Worm (Caenorhabditis elegans) whole organism, mixed stage, embryonic: ENCODE data around the gene dgk-4.

Source experiments
- M03D4.4 ChIP-seq: sonication (generic microtip); optimal IDR thresholded peaks from 2 replicates; lab custom pipeline; 2017; ENCODE audit warnings: mild to moderate bottlenecking, missing genetic modification characterization, missing compliant biosample characterization
- bed-3 ChIP-seq: fragments of 200-800 bp; sonication (Bioruptor generic); optimal IDR thresholded peaks from 3 replicates; lab custom pipeline; 2018; ENCODE audit warnings: mild to moderate bottlenecking, missing genetic modification characterization, moderate library complexity, missing compliant biosample characterization
- blmp-1 ChIP-seq: fragments of 150-350 bp; optimal IDR thresholded peaks from 2 replicates; lab custom pipeline; 2014; ENCODE audit warnings: missing biosample characterization, missing genetic modification characterization
- ceh-39 ChIP-seq: fragments of 150-350 bp; optimal IDR thresholded peaks from 2 replicates; lab custom pipeline; 2014; ENCODE audit warnings: missing biosample characterization, missing genetic modification characterization
- ceh-43 ChIP-seq: fragments of 200-800 bp; sonication (Bioruptor generic); optimal IDR thresholded peaks from 2 replicates; lab custom pipeline; 2018; ENCODE audit warnings: mild to moderate bottlenecking, missing genetic modification characterization, moderate library complexity, missing compliant biosample characterization
- ceh-83 ChIP-seq: fragments of 200-800 bp; sonication (Bioruptor generic); optimal IDR thresholded peaks from 2 replicates; lab custom pipeline; 2018; ENCODE audit warnings: mild to moderate bottlenecking, missing genetic modification characterization, missing compliant biosample characterization
- ces-1 ChIP-seq: fragments of 150-350 bp; optimal IDR thresholded peaks from 2 replicates; lab custom pipeline; 2014; ENCODE audit warnings: missing biosample characterization, missing genetic modification reagents, missing genetic modification characterization
- cnd-1 ChIP-seq: fragments of 200-800 bp; sonication (Bioruptor generic); optimal IDR thresholded peaks from 2 replicates; lab custom pipeline; 2018; ENCODE audit warnings: mild to moderate bottlenecking, missing genetic modification characterization, missing compliant biosample characterization
- drap-1 ChIP-seq: fragments of 200-800 bp; sonication (Bioruptor generic); optimal IDR thresholded peaks from 3 replicates; lab custom pipeline; 2018; ENCODE audit warnings: mild to moderate bottlenecking, missing genetic modification characterization, missing compliant biosample characterization
- elt-1 ChIP-seq: sonication (generic microtip); optimal IDR thresholded peaks from 2 replicates; lab custom pipeline; 2017; ENCODE audit warnings: missing genetic modification characterization, mild to moderate bottlenecking, missing compliant biosample characterization, antibody characterized with exemption, moderate library complexity, borderline replicate concordance; ENCODE audit not compliant: insufficient read depth
- elt-3 ChIP-seq: fragments of 150-350 bp; optimal IDR thresholded peaks from 2 replicates; lab custom pipeline; 2014; ENCODE audit warnings: missing biosample characterization, missing genetic modification characterization
- flh-1 ChIP-seq: fragments of 200-800 bp; sonication (Bioruptor generic); optimal IDR thresholded peaks from 2 replicates; lab custom pipeline; 2018; ENCODE audit warnings: mild to moderate bottlenecking, missing genetic modification characterization, moderate library complexity, missing compliant biosample characterization
- ham-2 ChIP-seq: fragments of 200-800 bp; sonication (Bioruptor generic); optimal IDR thresholded peaks from 2 replicates; lab custom pipeline; 2018; ENCODE audit warnings: mild to moderate bottlenecking, missing genetic modification characterization, missing compliant biosample characterization
- hlh-1 ChIP-seq: fragments of 150-350 bp; optimal IDR thresholded peaks from 2 replicates; lab custom pipeline; 2014; ENCODE audit warnings: missing biosample characterization, missing genetic modification reagents, missing genetic modification characterization
- lin-13 ChIP-seq: fragments of 150-350 bp; optimal IDR thresholded peaks from 2 replicates; lab custom pipeline; 2014; ENCODE audit warnings: missing biosample characterization, missing genetic modification characterization
- lin-32 ChIP-seq: fragments of 200-800 bp; sonication (Bioruptor generic); optimal IDR thresholded peaks from 2 replicates; lab custom pipeline; 2018; ENCODE audit warnings: mild to moderate bottlenecking, missing genetic modification characterization, missing compliant biosample characterization
- lsy-2 ChIP-seq: fragments of 150-350 bp; optimal IDR thresholded peaks from 2 replicates; lab custom pipeline; 2014; ENCODE audit warnings: missing biosample characterization, missing genetic modification characterization
- mab-5 ChIP-seq: fragments of 150-350 bp; optimal IDR thresholded peaks from 2 replicates; lab custom pipeline; 2014; ENCODE audit warnings: missing biosample characterization, missing genetic modification characterization
- mep-1 ChIP-seq: fragments of 150-350 bp; optimal IDR thresholded peaks from 2 replicates; lab custom pipeline; 2017; ENCODE audit warnings: missing biosample characterization, missing genetic modification reagents, missing genetic modification characterization, inconsistent platforms
- mls-2 ChIP-seq: sonication (generic microtip); optimal IDR thresholded peaks from 2 replicates; lab custom pipeline; 2016; ENCODE audit warnings: mild to moderate bottlenecking, missing genetic modification characterization, moderate library complexity, missing compliant biosample characterization
- nhr-12 ChIP-seq: fragments of 150-350 bp; optimal IDR thresholded peaks from 2 replicates; lab custom pipeline; 2014; ENCODE audit warnings: missing biosample characterization, missing genetic modification characterization
- nhr-2 ChIP-seq: fragments of 150-350 bp; optimal IDR thresholded peaks from 2 replicates; lab custom pipeline; 2014; ENCODE audit warnings: missing biosample characterization, missing genetic modification characterization
- nhr-237 ChIP-seq: fragments of 150-350 bp; optimal IDR thresholded peaks from 2 replicates; lab custom pipeline; 2014; ENCODE audit warnings: missing biosample characterization, missing genetic modification characterization
- nhr-76 ChIP-seq: sonication (generic microtip); optimal IDR thresholded peaks from 2 replicates; lab custom pipeline; 2017; ENCODE audit warnings: missing biosample characterization, missing genetic modification characterization
- pha-4 ChIP-seq: fragments of 150-350 bp; optimal IDR thresholded peaks from 2 replicates; lab custom pipeline; 2018; ENCODE audit warnings: missing biosample characterization, missing genetic modification reagents, missing genetic modification characterization
- sem-2 ChIP-seq: fragments of 200-800 bp; sonication (Bioruptor generic); optimal IDR thresholded peaks from 2 replicates; lab custom pipeline; 2018; ENCODE audit warnings: mild to moderate bottlenecking, missing genetic modification characterization, missing compliant biosample characterization
- sptf-1 ChIP-seq: sonication (generic microtip); optimal IDR thresholded peaks from 2 replicates; lab custom pipeline; 2017; ENCODE audit warnings: mild to moderate bottlenecking, missing genetic modification characterization, moderate library complexity, missing compliant biosample characterization
- tbx-8 ChIP-seq: fragments of 200-800 bp; sonication (Bioruptor generic); optimal IDR thresholded peaks from 2 replicates; lab custom pipeline; 2018; ENCODE audit warnings: mild to moderate bottlenecking, missing genetic modification characterization, moderate library complexity, missing compliant biosample characterization
- unc-120 ChIP-seq: sonication (generic microtip); optimal IDR thresholded peaks from 2 replicates; lab custom pipeline; 2017; ENCODE audit warnings: missing genetic modification characterization, missing compliant biosample characterization; ENCODE audit not compliant: poor library complexity, severe bottlenecking
- zip-8 ChIP-seq: fragments of 150-350 bp; optimal IDR thresholded peaks from 2 replicates; lab custom pipeline; 2014; ENCODE audit warnings: missing biosample characterization, missing genetic modification characterization
- ztf-11 ChIP-seq: fragments of 150-350 bp; optimal IDR thresholded peaks from 2 replicates; lab custom pipeline; 2014; ENCODE audit warnings: missing biosample characterization, missing genetic modification characterization

The dgk-4 gene

DNA sequence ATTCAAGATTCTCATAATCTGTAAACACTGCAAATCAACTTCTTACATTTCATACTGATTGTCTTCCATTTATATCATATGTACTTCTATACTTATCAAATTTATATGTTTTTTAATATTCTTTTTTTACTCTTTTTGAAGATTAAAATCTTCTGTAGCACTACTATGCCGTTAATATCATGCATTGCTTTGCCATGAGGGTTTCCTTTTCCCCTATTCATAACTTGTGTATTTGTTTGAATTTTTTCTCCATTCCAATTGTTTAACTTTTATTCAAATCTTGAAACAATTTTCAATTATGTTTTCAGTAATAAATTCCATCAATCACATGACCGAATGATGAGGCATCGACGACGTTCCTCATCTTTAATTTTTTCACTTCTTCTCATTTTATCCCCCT is 37.5 kb downstream of the dgk-4 start, which contains the start of gene cdh-5:
Gene cdh-5 (plus strand): TSS at position 301 of the 400 bp plus-strand sequence.
- TF ChIP-seq ces-1 (GFP tag; lab: Kevin White, UChicago) (no peak), lsy-2 (no peak), drap-1 (GFP tag; lab: Kevin White, UChicago) (no peak), ceh-83 (GFP tag; lab: Kevin White, UChicago) (no peak), nhr-237 (tag; lab: Kevin White, UChicago) (no peak), M03D4.4 (no peak), bed-3 (GFP tag; lab: Kevin White, UChicago) (no peak), ceh-39 (tag; lab: Kevin White, UChicago) (no peak), lin-13 (tag; lab: Kevin White, UChicago) (no peak)

DNA sequence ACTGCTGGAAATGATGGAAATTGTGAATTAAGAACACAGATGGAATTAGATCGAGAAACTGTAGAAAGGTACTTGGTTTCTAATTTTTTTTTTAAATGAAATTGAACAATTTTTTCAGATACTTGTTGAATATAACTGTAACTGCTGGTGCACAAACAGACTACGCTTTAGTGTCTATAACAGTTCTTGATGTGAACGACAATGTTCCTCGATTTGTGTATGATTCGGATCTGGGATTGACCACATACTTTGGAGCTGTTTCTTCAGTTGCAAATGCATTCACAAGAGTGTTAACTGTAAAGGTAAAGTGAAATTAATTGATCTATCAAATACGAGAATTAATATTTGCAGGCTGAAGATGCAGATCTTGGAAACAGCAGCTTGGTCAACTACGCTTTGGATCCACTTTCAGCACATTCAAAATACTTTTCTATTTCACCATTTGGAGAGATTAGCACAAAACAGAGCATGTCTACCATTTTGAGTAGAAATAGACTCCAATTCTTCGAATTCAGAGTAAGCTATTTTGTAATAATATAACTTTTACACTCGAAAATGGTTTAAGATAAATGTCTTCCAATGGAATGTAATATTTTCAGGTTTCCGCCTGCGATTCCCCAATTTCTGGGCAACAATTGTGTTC is 42.7 kb downstream of the dgk-4 start:
- no peak for TF ChIP-seq ztf-11
- no peak for TF ChIP-seq ceh-83 (GFP tag; lab: Kevin White, UChicago)
- TF ChIP-seq ceh-43 (GFP tag; lab: Kevin White, UChicago): no peak
- TF ChIP-seq blmp-1: no peak
- TF ChIP-seq, all 35 proteins: peak for 0

DNA sequence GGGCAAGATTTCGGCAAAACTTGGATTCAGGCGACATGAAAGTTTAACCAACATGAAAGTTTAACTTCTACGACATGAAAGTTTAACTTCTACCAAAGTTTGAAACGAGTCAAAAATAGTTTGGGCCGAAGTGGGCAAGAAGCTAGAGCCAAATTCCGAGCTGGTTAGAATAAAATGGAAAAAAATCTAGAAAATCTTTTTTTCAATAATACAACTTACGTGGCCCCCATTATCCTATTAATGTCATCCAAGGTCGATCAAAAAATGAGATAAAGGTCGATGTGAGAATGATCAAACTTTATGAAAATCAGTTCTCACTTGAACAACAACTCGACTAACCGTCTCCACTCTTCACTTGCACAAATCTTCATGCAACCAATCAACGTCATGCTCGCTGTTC is 46.2 kb downstream of the dgk-4 start, which contains the start of gene F08B4.8:
Gene F08B4.8 (plus strand): TSS at position 301 of the 400 bp plus-strand sequence.
- no peak for TF ChIP-seq zip-8 (tag; lab: Kevin White, UChicago)
- no peak for TF ChIP-seq sem-2 (GFP tag; lab: Kevin White, UChicago)
- no peak for TF ChIP-seq ztf-11
- TF ChIP-seq ceh-83 (GFP tag; lab: Kevin White, UChicago): no peak
- no peak for TF ChIP-seq blmp-1
- no peak for TF ChIP-seq nhr-12 (tag; lab: Kevin White, UChicago)
- no peak for TF ChIP-seq lsy-2
- TF ChIP-seq flh-1 (GFP tag; lab: Kevin White, UChicago): no peak
- TF ChIP-seq pha-4 (tag; lab: Kevin White, UChicago): no peak
- no peak for TF ChIP-seq bed-3 (GFP tag; lab: Kevin White, UChicago)
- no peak for TF ChIP-seq elt-3 (tag; lab: Kevin White, UChicago)
- TF ChIP-seq ceh-39 (tag; lab: Kevin White, UChicago): no peak
- no peak for TF ChIP-seq hlh-1 (tag; lab: Kevin White, UChicago)
- no peak for TF ChIP-seq mls-2
- no peak for TF ChIP-seq sptf-1 (tag; lab: Kevin White, UChicago)
- TF ChIP-seq nhr-76 (tag; lab: Kevin White, UChicago): no peak
- no peak for TF ChIP-seq nhr-2 (tag; lab: Kevin White, UChicago)
- TF ChIP-seq mep-1 (tag; lab: Kevin White, UChicago): no peak
- no peak for TF ChIP-seq ces-1 (GFP tag; lab: Kevin White, UChicago)

- TF ChIP-seq mls-2 (no peak), blmp-1 (no peak), lsy-2 (no peak), nhr-237 (tag; lab: Kevin White, UChicago) (no peak), tbx-8 (GFP tag; lab: Kevin White, UChicago) (no peak), ham-2 (no peak), bed-3 (GFP tag; lab: Kevin White, UChicago) (no peak), hlh-1 (tag; lab: Kevin White, UChicago) (no peak), ztf-11 (no peak), mep-1 (tag; lab: Kevin White, UChicago) (no peak), nhr-2 (tag; lab: Kevin White, UChicago) (no peak), M03D4.4 (no peak), mab-5 (no peak), elt-1 (tag; lab: Kevin White, UChicago) (no peak)
Observed at ce11 chrIV:8679225-8679624, 48.1 kb downstream of the dgk-4 start, which contains the start of gene nlp-60. Gene nlp-60 (minus strand): TSS chrIV:8679325.

ce11 chrIV:8686510-8686909 is 55.4 kb downstream of the dgk-4 start, which contains the start of gene pole-2:
Gene pole-2 (minus strand): TSS chrIV:8686610.
- TF ChIP-seq flh-1 (GFP tag; lab: Kevin White, UChicago) (no peak), ham-2 (no peak), nhr-237 (tag; lab: Kevin White, UChicago) (no peak)

DNA sequence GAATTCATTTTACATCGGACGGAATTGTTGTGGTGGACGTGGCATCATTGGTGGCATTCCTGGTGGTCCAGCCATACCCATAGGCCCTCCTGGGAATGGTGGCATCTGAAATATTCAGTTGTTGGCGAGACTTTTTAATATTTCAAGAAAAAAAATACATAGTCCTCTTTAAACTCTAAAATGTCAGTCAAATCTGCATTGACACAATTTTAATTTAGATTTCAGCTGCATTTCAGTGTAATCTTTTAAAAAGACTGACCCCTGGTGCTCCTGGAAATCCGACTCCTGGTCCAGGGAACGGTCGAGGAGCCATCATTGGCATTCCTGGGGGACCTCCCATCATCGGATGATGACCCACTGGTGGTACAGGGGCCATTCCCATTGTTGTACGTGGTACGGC is 55.8 kb downstream of the dgk-4 start:
- no peak for TF ChIP-seq cnd-1 (tag; lab: Kevin White, UChicago)
- no peak for TF ChIP-seq ceh-43 (GFP tag; lab: Kevin White, UChicago)
- no peak for TF ChIP-seq ceh-39 (tag; lab: Kevin White, UChicago)
- TF ChIP-seq blmp-1: no peak
- no peak for TF ChIP-seq pha-4 (tag; lab: Kevin White, UChicago)
- no peak for TF ChIP-seq ceh-83 (GFP tag; lab: Kevin White, UChicago)
- TF ChIP-seq elt-3 (tag; lab: Kevin White, UChicago): no peak
- no peak for TF ChIP-seq mep-1 (tag; lab: Kevin White, UChicago)
- TF ChIP-seq lin-32 (GFP tag; lab: Kevin White, UChicago): no peak
- TF ChIP-seq unc-120 (tag; lab: Kevin White, UChicago): no peak
- no peak for TF ChIP-seq nhr-2 (tag; lab: Kevin White, UChicago)
- no peak for TF ChIP-seq hlh-1 (tag; lab: Kevin White, UChicago)
- no peak for TF ChIP-seq lin-13 (tag; lab: Kevin White, UChicago)
- no peak for TF ChIP-seq mab-5
